Worm (Caenorhabditis elegans) whole organism, L3 larva: ENCODE results near the gene vep-2.

Experiments used
- ceh-28 ChIP-seq: fragments of 150-350 bp; optimal IDR thresholded peaks from 2 replicates; lab custom pipeline; 2014; ENCODE audit warnings: missing biosample characterization, missing genetic modification reagents, missing genetic modification characterization
- ceh-9 ChIP-seq: sonication (generic microtip); optimal IDR thresholded peaks from 2 replicates; lab custom pipeline; 2018; ENCODE audit warnings: missing biosample characterization, missing genetic modification characterization
- egl-5 ChIP-seq: fragments of 150-350 bp; optimal IDR thresholded peaks from 2 replicates; lab custom pipeline; 2017; ENCODE audit warnings: missing biosample characterization, missing genetic modification reagents, missing genetic modification characterization, inconsistent platforms
- elt-2 ChIP-seq: sonication (generic microtip); optimal IDR thresholded peaks from 2 replicates; lab custom pipeline; 2016; ENCODE audit warnings: missing genetic modification reagents, mild to moderate bottlenecking, missing genetic modification characterization, missing compliant biosample characterization
- fos-1 ChIP-seq: fragments of 150-350 bp; optimal IDR thresholded peaks from 2 replicates; lab custom pipeline; 2014; ENCODE audit warnings: missing biosample characterization, missing genetic modification characterization
- unc-62 ChIP-seq: fragments of 150-350 bp; sonication (generic microtip); optimal IDR thresholded peaks from 4 replicates; lab custom pipeline; 2014; ENCODE audit warnings: missing biosample characterization, missing genetic modification reagents, missing genetic modification characterization

vep-2 gene

DNA sequence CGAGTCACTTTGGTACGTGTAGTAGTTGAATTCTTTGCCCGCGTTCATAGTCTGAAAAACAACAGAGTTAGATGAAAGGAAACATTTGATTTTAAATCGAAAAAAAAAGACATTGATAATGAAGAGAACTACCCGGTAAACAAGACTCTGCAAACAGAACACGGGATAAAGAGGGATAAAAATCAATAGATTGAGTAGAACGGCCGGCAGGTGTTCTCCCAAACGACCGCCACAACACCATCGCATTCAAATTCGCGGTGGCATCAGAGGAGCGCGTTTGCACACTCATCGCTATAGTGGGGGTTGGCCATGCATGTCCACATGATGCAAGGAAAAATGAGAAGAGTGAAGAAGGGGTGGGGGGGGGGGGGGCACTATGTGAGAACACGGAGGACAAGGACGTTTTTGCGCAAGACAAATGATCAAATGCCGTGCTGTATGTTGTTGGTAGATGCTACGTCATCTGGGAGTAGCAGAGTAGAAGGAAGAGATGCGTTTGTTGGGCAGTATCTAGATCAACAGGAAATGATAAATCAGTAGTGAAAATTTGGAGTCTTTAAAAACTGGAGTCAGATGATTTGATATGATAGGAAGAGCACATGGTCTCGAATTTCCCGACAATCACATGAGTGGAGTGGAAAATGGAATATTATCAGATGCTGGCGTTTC lies 50.5 kb downstream of the vep-2 start, which contains the start of gene tag-52 (continued):
- TF ChIP-seq egl-5 (tag; lab: Kevin White, UChicago) (peak; percentile 63), unc-62 (GFP tag; lab: Kevin White, UChicago) (no peak), elt-2 (tag; lab: Kevin White, UChicago) (peak; percentile 86), ceh-28 (no peak), fos-1 (tag; lab: Kevin White, UChicago) (no peak), ceh-9 (tag; lab: Kevin White, UChicago) (no peak)
